Fruit fly (Drosophila melanogaster): ENCODE results near the gene RpS21.
A peak's percentile ranks its signal among the peaks of the same experiment; 100 is the strongest.

RpS21 gene

DNA sequence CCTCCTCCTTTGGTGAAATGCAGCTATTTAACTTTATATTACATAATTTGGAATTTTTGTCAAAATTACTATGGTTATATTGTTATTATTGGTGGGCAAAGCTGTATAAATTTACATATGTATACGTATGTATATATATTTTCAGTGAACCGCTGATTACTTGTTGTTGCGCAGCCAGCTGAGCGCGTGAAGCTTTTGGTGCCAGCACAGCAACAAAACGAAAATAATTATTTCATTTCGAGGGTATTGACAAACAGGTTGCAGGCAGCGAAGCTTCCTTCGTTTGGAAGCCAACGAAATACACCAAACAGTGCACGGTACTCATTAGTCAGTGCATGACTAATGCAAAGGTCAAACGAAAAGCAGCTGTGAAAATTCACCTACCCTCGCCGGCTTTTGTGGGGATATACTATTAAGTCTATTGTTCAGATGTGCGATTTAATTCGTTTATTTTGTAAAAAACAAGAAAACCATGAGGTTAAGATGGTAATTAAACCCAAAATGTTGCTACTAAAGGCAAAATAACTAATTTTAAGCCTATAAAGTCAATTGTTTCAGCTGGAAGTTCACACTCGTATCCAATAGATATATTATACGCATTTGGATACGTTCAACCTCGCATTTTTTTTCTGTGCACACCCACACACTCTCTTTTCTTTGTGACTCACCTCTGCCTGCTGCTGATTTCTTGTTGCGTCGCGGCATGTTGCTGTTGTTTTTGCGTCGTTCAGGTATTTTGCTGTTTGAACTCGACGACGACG lies 17.3 kb downstream of the RpS21 start (continued):
- TF ChIP-seq esn (GFP tag; optimal IDR thresholded peaks at IDR 0.05): peak; percentile 67
- no peak for TF ChIP-seq Sox15 (GFP tag; optimal IDR thresholded peaks at IDR 0.05)
- peak; percentile 55 for TF ChIP-seq CG15336 (GFP tag; IDR thresholded peaks at IDR 0.05)
- TF ChIP-seq Hr4 (GFP tag; optimal IDR thresholded peaks at IDR 0.05): peak; percentile 69
- no peak for TF ChIP-seq fd85E (GFP tag; optimal IDR thresholded peaks at IDR 0.05)
- peak; percentile 50 for TF ChIP-seq CG3919 (GFP tag; optimal IDR thresholded peaks at IDR 0.05)
- 0 out of 2 replicates have a peak, but pooled peaks have one; percentile 22 for TF ChIP-seq Gug (GFP tag; IDR thresholded peaks at IDR 0.05)
- TF ChIP-seq Hr38 (GFP tag; optimal IDR thresholded peaks at IDR 0.05): no peak
- peak; percentile 53 for TF ChIP-seq Met (GFP tag; optimal IDR thresholded peaks at IDR 0.05)
- peak; percentile 1 for TF ChIP-seq CG8632 (GFP tag; optimal IDR thresholded peaks at IDR 0.05)
- TF ChIP-seq CG11902 (GFP tag; optimal IDR thresholded peaks at IDR 0.05): no peak
- no peak for TF ChIP-seq CG1621 (tag; optimal IDR thresholded peaks at IDR 0.05)
- peak; percentile 37 for TF ChIP-seq spab (GFP tag; optimal IDR thresholded peaks at IDR 0.05)
- TF ChIP-seq dsx (GFP tag; optimal IDR thresholded peaks at IDR 0.05; ENCODE audit: poor library complexity, severe bottlenecking): no peak
- TF ChIP-seq Sox102F (GFP tag; optimal IDR thresholded peaks at IDR 0.05): peak; percentile 39
- peak; percentile 8 for TF ChIP-seq cyc (GFP tag; optimal IDR thresholded peaks at IDR 0.05)
- peak in 1 of 2 experiments; percentile 34 for TF ChIP-seq ss (GFP tag; optimal IDR thresholded peaks at IDR 0.05)
- peak; percentile 44 for TF ChIP-seq CG6792 (GFP tag; optimal IDR thresholded peaks at IDR 0.05)
- peak; percentile 59 for TF ChIP-seq vri (GFP tag; optimal IDR thresholded peaks at IDR 0.05)
- peak; percentile 61 for TF ChIP-seq lz (GFP tag; optimal IDR thresholded peaks at IDR 0.05)
- peak; percentile 32; the same call in 1 of the 3 replicates for TF ChIP-seq eg (GFP tag; IDR thresholded peaks at IDR 0.05)
- TF ChIP-seq OdsH (GFP tag; optimal IDR thresholded peaks at IDR 0.05): peak; percentile 63
- peak; percentile 55 for TF ChIP-seq CG34406 (GFP tag; optimal IDR thresholded peaks at IDR 0.05)
- peak; percentile 57 for TF ChIP-seq topi (GFP tag; optimal IDR thresholded peaks at IDR 0.05)
- peak; percentile 44 for TF ChIP-seq CG32006 (GFP tag; optimal IDR thresholded peaks at IDR 0.05)
- no peak for TF ChIP-seq CG6854 (GFP tag; optimal IDR thresholded peaks at IDR 0.05)
- TF ChIP-seq CG8319 (GFP tag; optimal IDR thresholded peaks at IDR 0.05): no peak
- peak; percentile 62 for TF ChIP-seq CG31627 (GFP tag; optimal IDR thresholded peaks at IDR 0.05)
- TF ChIP-seq Ets21C (GFP tag; optimal IDR thresholded peaks at IDR 0.05): peak; percentile 37
- TF ChIP-seq CG16779 (tag; optimal IDR thresholded peaks at IDR 0.05): no peak
- peak; percentile 16 for TF ChIP-seq Ets96B (tag; optimal IDR thresholded peaks at IDR 0.05)
- peak; percentile 28 for TF ChIP-seq CG3032 (tag; optimal IDR thresholded peaks at IDR 0.05)
- peak; percentile 89 for TF ChIP-seq Eip78C (GFP tag)
- peak; percentile 42 for TF ChIP-seq achi (GFP tag; optimal IDR thresholded peaks at IDR 0.05)
- peak; percentile 12 for TF ChIP-seq CG6276 (GFP tag; optimal IDR thresholded peaks at IDR 0.05)
- TF ChIP-seq svp (GFP tag): peak; percentile 84
- peak; percentile 38 for TF ChIP-seq CG10669 (GFP tag; optimal IDR thresholded peaks at IDR 0.05)
- TF ChIP-seq CG6163 (GFP tag; IDR thresholded peaks at IDR 0.05): no peak; the same call in 2 of the 3 replicates
- TF ChIP-seq Lpt (GFP tag; optimal IDR thresholded peaks at IDR 0.05): no peak
- peak; percentile 49 for TF ChIP-seq CG6808 (GFP tag; optimal IDR thresholded peaks at IDR 0.05)
- peak; percentile 39 for TF ChIP-seq Eip93F (GFP tag; optimal IDR thresholded peaks at IDR 0.05)
- TF ChIP-seq salr (GFP tag; optimal IDR thresholded peaks at IDR 0.05): peak in 1 of 2 experiments; percentile 31

Data from whole organism, prepupa.